Worm (Caenorhabditis elegans): ENCODE data around the gene saeg-1.

The saeg-1 gene

ce11 chrV:10856901-10857637 is 8.4 kb downstream of the saeg-1 start:
- TF ChIP-seq F13C5.2 (tag; optimal IDR thresholded peaks at IDR 0.05) (no peak), hmg-4 (GFP tag; optimal IDR thresholded peaks at IDR 0.05) (no peak), B0310.2 (tag; optimal IDR thresholded peaks at IDR 0.05) (no peak), ceh-13 (GFP tag; optimal IDR thresholded peaks at IDR 0.05) (no peak), sea-1 (GFP tag; conservative IDR thresholded peaks at IDR 0.05) (no peak), ceh-36 (tag; optimal IDR thresholded peaks at IDR 0.05) (no peak), hnd-1 (tag; optimal IDR thresholded peaks at IDR 0.05) (no peak), scrt-1 (GFP tag; IDR thresholded peaks at IDR 0.05) (no peak)

- TF ChIP-seq pes-1 (GFP tag; IDR thresholded peaks at IDR 0.05) (no peak), hmbx-1 (tag; optimal IDR thresholded peaks at IDR 0.05) (no peak), ets-7 (tag; optimal IDR thresholded peaks at IDR 0.05) (no peak), hnd-1 (tag; optimal IDR thresholded peaks at IDR 0.05) (no peak), flt-1 (GFP tag; IDR thresholded peaks at IDR 0.05) (no peak), B0310.2 (tag; optimal IDR thresholded peaks at IDR 0.05) (no peak), hmg-4 (GFP tag; optimal IDR thresholded peaks at IDR 0.05) (no peak), tra-4 (tag; optimal IDR thresholded peaks at IDR 0.05) (no peak), scrt-1 (GFP tag; IDR thresholded peaks at IDR 0.05) (no peak), F13C5.2 (tag; optimal IDR thresholded peaks at IDR 0.05) (no peak), tbx-11 (GFP tag; IDR thresholded peaks at IDR 0.05) (no peak), ceh-36 (tag; optimal IDR thresholded peaks at IDR 0.05) (no peak), sea-1 (GFP tag; conservative IDR thresholded peaks at IDR 0.05) (no peak)
Measured at ce11 chrV:10855363-10855762, 10.1 kb downstream of the saeg-1 start.

DNA sequence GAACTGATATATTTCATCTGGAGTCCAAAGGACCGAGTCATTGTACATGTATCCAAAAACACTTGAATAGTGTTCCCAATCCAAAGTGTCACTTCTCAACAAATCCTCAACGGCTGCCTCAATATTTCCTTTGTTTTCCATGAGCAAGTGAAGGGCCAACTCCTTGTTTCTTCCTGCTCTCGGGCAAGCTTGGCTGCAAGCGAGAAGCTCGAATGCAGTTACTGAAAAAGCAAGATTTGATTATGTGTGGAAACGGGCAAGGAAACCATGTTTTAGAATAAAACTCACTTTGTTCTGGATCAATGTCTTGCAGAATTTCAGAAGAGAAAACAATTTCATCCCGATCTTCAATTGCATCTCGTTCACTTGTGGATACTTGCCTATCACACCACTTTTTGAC is 11.3 kb downstream of the saeg-1 start:
- TF ChIP-seq ets-7 (tag; optimal IDR thresholded peaks at IDR 0.05): no peak
- TF ChIP-seq ceh-36 (tag; optimal IDR thresholded peaks at IDR 0.05): no peak
- no peak for TF ChIP-seq tbx-37 (GFP tag; conservative IDR thresholded peaks at IDR 0.05)
- no peak for TF ChIP-seq tra-4 (tag; optimal IDR thresholded peaks at IDR 0.05)
- no peak for TF ChIP-seq ceh-13 (GFP tag; optimal IDR thresholded peaks at IDR 0.05)
- no peak for TF ChIP-seq sea-1 (GFP tag; conservative IDR thresholded peaks at IDR 0.05)
- TF ChIP-seq aly-1 (tag; optimal IDR thresholded peaks at IDR 0.05): no peak
- no peak for TF ChIP-seq pes-1 (GFP tag; IDR thresholded peaks at IDR 0.05)
- no peak for TF ChIP-seq B0310.2 (tag; optimal IDR thresholded peaks at IDR 0.05)
- no peak for TF ChIP-seq ama-1 (optimal IDR thresholded peaks at IDR 0.05)
- TF ChIP-seq tbx-11 (GFP tag; IDR thresholded peaks at IDR 0.05): no peak
- no peak for TF ChIP-seq hnd-1 (tag; optimal IDR thresholded peaks at IDR 0.05)
- TF ChIP-seq scrt-1 (GFP tag; IDR thresholded peaks at IDR 0.05): no peak
- no peak for TF ChIP-seq flt-1 (GFP tag; IDR thresholded peaks at IDR 0.05)
- no peak for TF ChIP-seq hmbx-1 (tag; optimal IDR thresholded peaks at IDR 0.05)
- no peak for TF ChIP-seq hmg-4 (GFP tag; optimal IDR thresholded peaks at IDR 0.05)
- TF ChIP-seq F13C5.2 (tag; optimal IDR thresholded peaks at IDR 0.05): no peak

- TF ChIP-seq ama-1 (optimal IDR thresholded peaks at IDR 0.05): no peak
- no peak for TF ChIP-seq hmbx-1 (tag; optimal IDR thresholded peaks at IDR 0.05)
- no peak for TF ChIP-seq pes-1 (GFP tag; IDR thresholded peaks at IDR 0.05)
- TF ChIP-seq F13C5.2 (tag; optimal IDR thresholded peaks at IDR 0.05): no peak
- no peak for TF ChIP-seq sea-1 (GFP tag; conservative IDR thresholded peaks at IDR 0.05)
- TF ChIP-seq tra-4 (tag; optimal IDR thresholded peaks at IDR 0.05): no peak
- no peak for TF ChIP-seq scrt-1 (GFP tag; IDR thresholded peaks at IDR 0.05)
- no peak for TF ChIP-seq ceh-13 (GFP tag; optimal IDR thresholded peaks at IDR 0.05)
- no peak for TF ChIP-seq hnd-1 (tag; optimal IDR thresholded peaks at IDR 0.05)
- no peak for TF ChIP-seq tbx-37 (GFP tag; conservative IDR thresholded peaks at IDR 0.05)
- TF ChIP-seq ceh-36 (tag; optimal IDR thresholded peaks at IDR 0.05): no peak
- no peak for TF ChIP-seq hmg-4 (GFP tag; optimal IDR thresholded peaks at IDR 0.05)
- no peak for TF ChIP-seq aly-1 (tag; optimal IDR thresholded peaks at IDR 0.05)
- no peak for TF ChIP-seq B0310.2 (tag; optimal IDR thresholded peaks at IDR 0.05)
- no peak for TF ChIP-seq flt-1 (GFP tag; IDR thresholded peaks at IDR 0.05)
Measured at ce11 chrV:10846893-10847292, 18.6 kb downstream of the saeg-1 start, which contains the start of gene C29A12.6. Gene C29A12.6, plus strand, starts transcription at chrV:10847193.

DNA sequence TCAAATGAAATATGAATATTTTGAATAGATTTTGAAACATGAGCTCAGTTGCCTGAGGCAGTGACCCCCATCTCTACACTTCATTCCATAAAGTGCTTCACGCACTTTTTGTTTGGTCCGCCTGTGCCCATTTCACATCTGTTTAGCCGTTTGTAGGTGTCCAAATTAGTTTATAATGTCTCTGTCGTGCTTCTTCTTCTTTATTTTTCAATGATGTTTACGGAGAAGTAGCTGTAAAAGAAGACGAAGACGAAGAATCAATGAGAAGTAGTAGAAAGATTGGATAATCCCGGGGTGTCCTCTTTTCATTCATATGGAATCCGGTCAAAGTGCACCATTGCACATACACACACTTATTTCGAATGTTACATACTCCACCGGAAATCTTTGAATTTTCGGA is 26.1 kb downstream of the saeg-1 start:
- TF ChIP-seq ets-7 (tag; optimal IDR thresholded peaks at IDR 0.05): no peak
- no peak for TF ChIP-seq ceh-13 (GFP tag; optimal IDR thresholded peaks at IDR 0.05)
- no peak for TF ChIP-seq tbx-11 (GFP tag; IDR thresholded peaks at IDR 0.05)
- TF ChIP-seq sea-1 (GFP tag; conservative IDR thresholded peaks at IDR 0.05): no peak
- TF ChIP-seq flt-1 (GFP tag; IDR thresholded peaks at IDR 0.05): no peak
- no peak for TF ChIP-seq ama-1 (optimal IDR thresholded peaks at IDR 0.05)
- TF ChIP-seq hnd-1 (tag; optimal IDR thresholded peaks at IDR 0.05): no peak

ce11 chrV:10838204-10838603 is 27.3 kb downstream of the saeg-1 start:
- TF ChIP-seq hmg-4 (GFP tag; optimal IDR thresholded peaks at IDR 0.05) (no peak), aly-1 (tag; optimal IDR thresholded peaks at IDR 0.05) (no peak), ets-7 (tag; optimal IDR thresholded peaks at IDR 0.05) (no peak), ama-1 (optimal IDR thresholded peaks at IDR 0.05) (no peak), pes-1 (GFP tag; IDR thresholded peaks at IDR 0.05) (no peak), tra-4 (tag; optimal IDR thresholded peaks at IDR 0.05) (no peak), ceh-36 (tag; optimal IDR thresholded peaks at IDR 0.05) (no peak), sea-1 (GFP tag; conservative IDR thresholded peaks at IDR 0.05) (no peak), hmbx-1 (tag; optimal IDR thresholded peaks at IDR 0.05) (no peak), ceh-13 (GFP tag; optimal IDR thresholded peaks at IDR 0.05) (no peak), tbx-37 (GFP tag; conservative IDR thresholded peaks at IDR 0.05) (no peak), B0310.2 (tag; optimal IDR thresholded peaks at IDR 0.05) (no peak), tbx-11 (GFP tag; IDR thresholded peaks at IDR 0.05) (no peak), hnd-1 (tag; optimal IDR thresholded peaks at IDR 0.05) (no peak), flt-1 (GFP tag; IDR thresholded peaks at IDR 0.05) (no peak), F13C5.2 (tag; optimal IDR thresholded peaks at IDR 0.05) (no peak), scrt-1 (GFP tag; IDR thresholded peaks at IDR 0.05) (no peak)

DNA sequence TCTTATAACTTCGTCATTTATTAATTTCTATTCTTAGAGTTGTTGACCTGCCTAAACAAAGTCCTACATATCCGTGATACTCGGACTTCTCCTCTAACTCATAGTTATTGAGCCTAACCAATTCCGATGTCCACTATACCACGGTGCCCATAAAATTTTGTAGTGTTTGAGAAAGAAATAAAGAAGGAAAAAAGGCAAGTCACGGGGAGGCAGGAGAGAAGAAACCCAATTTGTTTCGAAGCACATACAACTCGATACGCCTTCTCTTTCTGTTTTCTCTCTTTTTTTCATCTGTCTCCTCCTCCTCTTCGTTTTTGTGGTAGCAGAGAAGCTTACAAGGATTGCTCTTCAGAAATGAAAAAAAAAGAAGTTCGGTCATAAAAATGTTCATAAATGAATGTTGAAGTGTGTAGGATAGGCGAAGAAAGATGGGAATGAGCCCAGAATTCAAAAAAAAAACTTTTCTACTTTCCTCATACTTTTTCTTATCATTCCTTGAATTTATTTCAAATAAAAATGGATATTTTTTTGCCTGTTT is 30.7 kb downstream of the saeg-1 start:
- no peak for TF ChIP-seq flt-1 (GFP tag; IDR thresholded peaks at IDR 0.05)
- no peak for TF ChIP-seq pes-1 (GFP tag; IDR thresholded peaks at IDR 0.05)
- no peak for TF ChIP-seq hmg-4 (GFP tag; optimal IDR thresholded peaks at IDR 0.05)
- TF ChIP-seq hmbx-1 (tag; optimal IDR thresholded peaks at IDR 0.05): no peak
- TF ChIP-seq tbx-11 (GFP tag; IDR thresholded peaks at IDR 0.05): no peak
- no peak for TF ChIP-seq ets-7 (tag; optimal IDR thresholded peaks at IDR 0.05)
- no peak for TF ChIP-seq ceh-13 (GFP tag; optimal IDR thresholded peaks at IDR 0.05)
